Worm (Caenorhabditis elegans) whole organism, L1 larva: ENCODE measurements around the gene F02C12.1.
A peak's percentile ranks its signal among the peaks of the same experiment; 100 is the strongest.

Experiments used
- C34B4.2 ChIP-seq: sonication (generic microtip); optimal IDR thresholded peaks from 2 replicates; lab custom pipeline; 2017; ENCODE audit warnings: mild to moderate bottlenecking, missing genetic modification characterization, missing compliant biosample characterization
- Y116A8C.19 ChIP-seq: sonication (generic microtip); optimal IDR thresholded peaks from 2 replicates; lab custom pipeline; 2016; ENCODE audit warnings: missing compliant biosample characterization, missing genetic modification characterization, borderline replicate concordance
- blmp-1 ChIP-seq: fragments of 150-350 bp; optimal IDR thresholded peaks from 2 replicates; lab custom pipeline; 2014; ENCODE audit warnings: missing biosample characterization, missing genetic modification characterization
- ceh-63 ChIP-seq: fragments of 200-800 bp; sonication (Bioruptor generic); optimal IDR thresholded peaks from 2 replicates; lab custom pipeline; 2018; ENCODE audit warnings: mild to moderate bottlenecking, missing genetic modification characterization, missing compliant biosample characterization
- ceh-8 ChIP-seq: fragments of 200-800 bp; sonication (Bioruptor generic); optimal IDR thresholded peaks from 2 replicates; lab custom pipeline; 2018; ENCODE audit warnings: mild to moderate bottlenecking, missing genetic modification characterization, moderate library complexity, missing compliant biosample characterization
- ceh-82 ChIP-seq, 3 experiments: fragments of 150-350 bp in 1 of 3; sonication (generic microtip) in 2 of 3; optimal IDR thresholded peaks; 2 replicates each; lab custom pipeline; 2014 to 2017; ENCODE audit warnings: missing biosample characterization in 3 of 3, missing genetic modification characterization in 3 of 3
- ceh-88 ChIP-seq: fragments of 200-800 bp; sonication (Bioruptor generic); IDR thresholded peaks from 2 replicates; pipeline ENCODE4 v1.3.6; 2022; ENCODE audit warnings: missing genetic modification characterization, missing compliant biosample characterization
- dsc-1 ChIP-seq: sonication (generic microtip); optimal IDR thresholded peaks from 2 replicates; lab custom pipeline; 2016; ENCODE audit warnings: mild to moderate bottlenecking, missing genetic modification characterization, missing compliant biosample characterization
- egl-27 ChIP-seq, 2 experiments: fragments of 150-350 bp in 1 of 2; sonication (generic microtip); optimal IDR thresholded peaks; 3 replicates each; lab custom pipeline; 2017 to 2018; ENCODE audit warnings: missing biosample characterization in 2 of 2, missing genetic modification characterization in 2 of 2, missing genetic modification reagents in 2 of 2
- elt-2 ChIP-seq: sonication (generic microtip); optimal IDR thresholded peaks from 2 replicates; lab custom pipeline; 2016; ENCODE audit warnings: missing genetic modification characterization, mild to moderate bottlenecking, inconsistent platforms, missing compliant biosample characterization, missing genetic modification reagents
- fkh-10 ChIP-seq: sonication (generic microtip); optimal IDR thresholded peaks from 2 replicates; lab custom pipeline; 2017; ENCODE audit warnings: missing biosample characterization, missing genetic modification reagents, missing genetic modification characterization
- fkh-4 ChIP-seq: sonication (generic microtip); optimal IDR thresholded peaks from 2 replicates; lab custom pipeline; 2016; ENCODE audit warnings: missing compliant biosample characterization, missing genetic modification characterization, borderline replicate concordance
- fkh-8 ChIP-seq: sonication (generic microtip); optimal IDR thresholded peaks from 2 replicates; lab custom pipeline; 2016; ENCODE audit warnings: mild to moderate bottlenecking, missing genetic modification characterization, missing compliant biosample characterization
- fos-1 ChIP-seq: fragments of 150-350 bp; optimal IDR thresholded peaks from 2 replicates; lab custom pipeline; 2014; ENCODE audit warnings: missing biosample characterization, missing genetic modification characterization
- grh-1 ChIP-seq: fragments of 200-800 bp; sonication (Bioruptor generic); IDR thresholded peaks from 2 replicates; pipeline ENCODE4 v1.3.6; 2022; ENCODE audit warnings: missing genetic modification reagents, missing genetic modification characterization, missing compliant biosample characterization
- hlh-4 ChIP-seq: sonication (generic microtip); optimal IDR thresholded peaks from 2 replicates; lab custom pipeline; 2016; ENCODE audit warnings: mild to moderate bottlenecking, missing genetic modification characterization, missing compliant biosample characterization
- hpl-2 ChIP-seq: fragments of 150-350 bp; optimal IDR thresholded peaks from 2 replicates; lab custom pipeline; 2014; ENCODE audit warnings: missing biosample characterization, missing genetic modification reagents, missing genetic modification characterization
- irx-1 ChIP-seq: sonication (generic microtip); optimal IDR thresholded peaks from 2 replicates; lab custom pipeline; 2016; ENCODE audit warnings: missing genetic modification characterization, missing compliant biosample characterization
- jun-1 ChIP-seq: fragments of 150-350 bp; optimal IDR thresholded peaks from 2 replicates; lab custom pipeline; 2014; ENCODE audit warnings: missing biosample characterization, missing genetic modification reagents, missing genetic modification characterization
- lin-14 ChIP-seq: fragments of 200-800 bp; sonication (Bioruptor generic); optimal IDR thresholded peaks from 2 replicates; lab custom pipeline; 2018; ENCODE audit warnings: mild to moderate bottlenecking, missing genetic modification characterization, moderate library complexity, missing compliant biosample characterization
- lin-35 ChIP-seq, 2 experiments: fragments of 150-350 bp; optimal IDR thresholded peaks; 2 replicates each; lab custom pipeline; 2014; ENCODE audit warnings: missing biosample characterization in 2 of 2, missing genetic modification characterization in 2 of 2, missing genetic modification reagents in 2 of 2
- lir-3 ChIP-seq: sonication (generic microtip); optimal IDR thresholded peaks from 2 replicates; lab custom pipeline; 2016; ENCODE audit warnings: mild to moderate bottlenecking, missing genetic modification characterization, moderate library complexity, missing compliant biosample characterization; ENCODE audit not compliant: poor library complexity
- lsy-2 ChIP-seq, 2 experiments: fragments of 150-350 bp; optimal IDR thresholded peaks; 2 replicates each; lab custom pipeline; 2014; ENCODE audit warnings: missing biosample characterization in 2 of 2, missing genetic modification characterization in 2 of 2
- mdl-1 ChIP-seq, 2 experiments: fragments of 150-350 bp; optimal IDR thresholded peaks; 2 replicates each; lab custom pipeline; 2014 to 2017; ENCODE audit warnings: missing biosample characterization in 2 of 2, missing genetic modification characterization in 2 of 2, inconsistent platforms in 1 of 2
- mep-1 ChIP-seq: fragments of 150-350 bp; optimal IDR thresholded peaks from 2 replicates; lab custom pipeline; 2014; ENCODE audit warnings: missing biosample characterization, missing genetic modification characterization
- nhr-19 ChIP-seq: fragments of 200-800 bp; sonication (Bioruptor generic); conservative IDR thresholded peaks from 2 replicates; pipeline ENCODE4 v1.3.6; 2022; ENCODE audit warnings: missing genetic modification characterization, missing compliant biosample characterization
- nhr-20 ChIP-seq: sonication (generic microtip); optimal IDR thresholded peaks from 2 replicates; lab custom pipeline; 2016; ENCODE audit warnings: mild to moderate bottlenecking, missing genetic modification characterization, missing compliant biosample characterization
- nhr-237 ChIP-seq: fragments of 150-350 bp; optimal IDR thresholded peaks from 2 replicates; lab custom pipeline; 2014; ENCODE audit warnings: missing biosample characterization, missing genetic modification characterization
- nhr-47 ChIP-seq: sonication (generic microtip); optimal IDR thresholded peaks from 2 replicates; lab custom pipeline; 2016; ENCODE audit warnings: mild to moderate bottlenecking, missing genetic modification characterization, moderate library complexity, missing compliant biosample characterization
- nhr-71 ChIP-seq: sonication (generic microtip); optimal IDR thresholded peaks from 2 replicates; lab custom pipeline; 2016; ENCODE audit warnings: mild to moderate bottlenecking, missing genetic modification characterization, moderate library complexity, missing compliant biosample characterization
- nhr-77 ChIP-seq: fragments of 150-350 bp; optimal IDR thresholded peaks from 2 replicates; lab custom pipeline; 2014; ENCODE audit warnings: missing biosample characterization, missing genetic modification characterization
- nhr-84 ChIP-seq: sonication (generic microtip); optimal IDR thresholded peaks from 2 replicates; lab custom pipeline; 2017; ENCODE audit warnings: missing biosample characterization, missing genetic modification characterization
- nhr-85 ChIP-seq: sonication (generic microtip); peaks from one replicate; lab custom pipeline; 2016; ENCODE audit warnings: missing genetic modification characterization, inconsistent platforms, missing compliant biosample characterization
- pqm-1 ChIP-seq: sonication (generic microtip); optimal IDR thresholded peaks from 3 replicates; lab custom pipeline; 2017; ENCODE audit warnings: missing biosample characterization, missing genetic modification characterization
- snpc-4 ChIP-seq: fragments of 150-350 bp; optimal IDR thresholded peaks from 2 replicates; lab custom pipeline; 2014; ENCODE audit warnings: missing biosample characterization, missing genetic modification characterization
- snu-23 ChIP-seq: sonication (generic microtip); optimal IDR thresholded peaks from 2 replicates; lab custom pipeline; 2016; ENCODE audit warnings: missing genetic modification characterization, missing compliant biosample characterization
- sox-4 ChIP-seq: sonication (generic microtip); optimal IDR thresholded peaks from 2 replicates; lab custom pipeline; 2016; ENCODE audit warnings: missing genetic modification characterization, missing compliant biosample characterization
- swsn-7 ChIP-seq: sonication (generic microtip); optimal IDR thresholded peaks from 2 replicates; lab custom pipeline; 2016; ENCODE audit warnings: missing genetic modification characterization, missing compliant biosample characterization
- tbx-2 ChIP-seq: sonication (generic microtip); optimal IDR thresholded peaks from 2 replicates; lab custom pipeline; 2016; ENCODE audit warnings: missing genetic modification characterization, missing compliant biosample characterization
- unc-130 ChIP-seq: fragments of 150-350 bp; optimal IDR thresholded peaks from 2 replicates; lab custom pipeline; 2017; ENCODE audit warnings: missing biosample characterization, missing genetic modification characterization, inconsistent platforms
- unc-86 ChIP-seq: sonication (generic microtip); optimal IDR thresholded peaks from 2 replicates; lab custom pipeline; 2016; ENCODE audit warnings: missing genetic modification characterization, missing compliant biosample characterization
- unc-98 ChIP-seq: fragments of 200-800 bp; sonication (Bioruptor generic); IDR thresholded peaks from 2 replicates; pipeline ENCODE4 v1.3.6; 2022; ENCODE audit warnings: missing genetic modification characterization, missing compliant biosample characterization
- ztf-4 ChIP-seq: fragments of 150-350 bp; optimal IDR thresholded peaks from 2 replicates; lab custom pipeline; 2014; ENCODE audit warnings: missing biosample characterization, missing genetic modification characterization

The F02C12.1 gene

DNA sequence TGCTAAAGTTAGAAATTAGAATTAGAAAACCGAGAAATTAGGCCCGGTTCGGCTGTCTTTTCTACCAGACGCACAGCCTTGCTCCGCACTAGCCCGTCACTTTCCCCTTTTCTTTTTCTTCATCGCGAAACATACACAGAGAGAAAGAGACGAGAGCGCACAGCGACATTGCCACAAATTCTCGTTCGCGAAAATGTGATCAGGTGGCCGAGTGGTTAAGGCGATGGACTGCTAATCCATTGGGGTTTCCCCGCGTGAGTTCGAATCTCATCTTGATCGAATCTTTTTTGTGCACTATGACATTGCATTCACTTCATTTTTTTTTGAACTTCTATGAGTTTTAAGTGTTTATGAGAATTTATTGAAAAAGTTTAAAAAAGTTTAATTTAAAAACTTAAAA, 40.6 kb downstream of the F02C12.1 start (continued):
- TF ChIP-seq hlh-4: no peak
- peak in 1 of 2 experiments; percentile 45 for TF ChIP-seq lin-35 (GFP tag; optimal IDR thresholded peaks at IDR 0.05; lab: Kevin White, UChicago)
- TF ChIP-seq, all 84 proteins: peak for 30

DNA sequence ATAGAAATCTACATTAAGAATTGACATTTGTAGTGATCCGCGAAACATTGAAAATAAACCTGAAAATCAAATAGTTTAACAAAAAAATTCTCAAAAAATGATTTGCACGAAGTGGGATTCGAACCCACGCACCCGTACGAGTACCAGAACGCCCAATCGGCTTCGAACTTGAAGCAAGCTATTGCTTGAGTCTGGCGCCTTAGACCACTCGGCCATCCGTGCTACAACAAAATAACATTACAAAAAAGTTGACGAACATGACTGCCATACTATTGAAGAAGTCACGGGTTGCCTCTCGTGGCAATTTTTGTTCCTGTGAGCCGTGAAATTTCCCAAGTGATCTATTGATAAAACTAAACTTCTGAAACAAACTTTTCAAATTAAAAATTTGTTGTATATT, 41.4 kb downstream of the F02C12.1 start:
- no peak for TF ChIP-seq fkh-10 (GFP tag; lab: Kevin White, UChicago)
- TF ChIP-seq ceh-63 (GFP tag; lab: Kevin White, UChicago): no peak
- TF ChIP-seq grh-1 (GFP tag; lab: Robert Waterston, UW): no peak
- no peak for TF ChIP-seq fkh-4
- TF ChIP-seq, all 84 proteins: peak for 0

ce11 chrX:13444267-13444666, 42.4 kb downstream of the F02C12.1 start:
- TF ChIP-seq hpl-2 (GFP tag; lab: Kevin White, UChicago) (no peak), lin-14 (no peak), nhr-85 (tag; lab: Kevin White, UChicago) (no peak), nhr-84 (tag; lab: Kevin White, UChicago) (no peak), pqm-1 (no peak), blmp-1 (tag; lab: Kevin White, UChicago) (no peak), nhr-19 (GFP tag; lab: Robert Waterston, UW) (no peak), ztf-4 (tag; lab: Kevin White, UChicago) (no peak), tbx-2 (tag; lab: Kevin White, UChicago) (no peak), ceh-82 (tag; optimal IDR thresholded peaks at IDR 0.05; lab: Kevin White, UChicago) (no peak), nhr-237 (tag; lab: Kevin White, UChicago) (no peak)

ce11 chrX:13446418-13446817, 44.5 kb downstream of the F02C12.1 start, which contains the start of gene set-8:
Gene set-8, plus strand, starts transcription at chrX:13446718.
- TF ChIP-seq irx-1 (tag; lab: Kevin White, UChicago): no peak
- TF ChIP-seq egl-27 (tag; optimal IDR thresholded peaks at IDR 0.05; lab: Kevin White, UChicago): no peak
- TF ChIP-seq nhr-237 (tag; lab: Kevin White, UChicago): no peak
- no peak for TF ChIP-seq unc-98 (GFP tag; lab: Robert Waterston, UW)
- TF ChIP-seq jun-1 (tag; lab: Kevin White, UChicago): no peak
- no peak for TF ChIP-seq blmp-1 (tag; lab: Kevin White, UChicago)
- no peak for TF ChIP-seq fkh-4
- TF ChIP-seq Y116A8C.19: no peak
- TF ChIP-seq snpc-4 (tag; lab: Kevin White, UChicago): no peak
- no peak for TF ChIP-seq tbx-2 (tag; lab: Kevin White, UChicago)
- no peak for TF ChIP-seq ceh-88 (GFP tag; lab: Robert Waterston, UW)
- TF ChIP-seq C34B4.2 (tag; lab: Kevin White, UChicago): no peak

- TF ChIP-seq lir-3 (peak; percentile 39), unc-86 (peak; percentile 38), nhr-85 (tag; lab: Kevin White, UChicago) (peak; percentile 79), ceh-8 (GFP tag; lab: Kevin White, UChicago) (peak; percentile 48), jun-1 (tag; lab: Kevin White, UChicago) (peak; percentile 55), nhr-47 (tag; lab: Kevin White, UChicago) (peak; percentile 80), fos-1 (peak; percentile 50), elt-2 (tag; lab: Kevin White, UChicago) (peak; percentile 32), mdl-1 (tag; optimal IDR thresholded peaks at IDR 0.05; lab: Kevin White, UChicago) (peak in 1 of 2 experiments; percentile 56), fkh-10 (GFP tag; lab: Kevin White, UChicago) (peak; percentile 11), unc-130 (peak; percentile 48), sox-4 (tag; lab: Kevin White, UChicago) (peak; percentile 69), snpc-4 (tag; lab: Kevin White, UChicago) (peak; percentile 13), swsn-7 (tag; lab: Kevin White, UChicago) (peak; percentile 60), nhr-77 (tag; lab: Kevin White, UChicago) (peak; percentile 34), nhr-71 (tag; lab: Kevin White, UChicago) (peak; percentile 75), irx-1 (tag; lab: Kevin White, UChicago) (peak; percentile 46), grh-1 (GFP tag; lab: Robert Waterston, UW) (peak; percentile 56), nhr-19 (GFP tag; lab: Robert Waterston, UW) (peak; percentile 70), fkh-8 (tag; lab: Kevin White, UChicago) (peak; percentile 56), dsc-1 (tag; lab: Kevin White, UChicago) (peak; percentile 84), tbx-2 (tag; lab: Kevin White, UChicago) (peak; percentile 54), lin-14 (peak; percentile 72), nhr-20 (tag; lab: Kevin White, UChicago) (peak; percentile 60), mep-1 (tag; lab: Kevin White, UChicago) (peak; percentile 57), lsy-2 (tag; optimal IDR thresholded peaks at IDR 0.05; lab: Kevin White, UChicago) (peak; percentile 26 to 42), ceh-88 (GFP tag; lab: Robert Waterston, UW) (peak; percentile 31; the same call in 1 of the 2 replicates), snu-23 (GFP tag; lab: Kevin White, UChicago) (peak; percentile 83), lin-35 (GFP tag; optimal IDR thresholded peaks at IDR 0.05; lab: Kevin White, UChicago) (peak; percentile 28 to 67)
These were observed 46.8 kb downstream of the F02C12.1 start for ce11 chrX:13448665-13449099.
